Fruit fly (Drosophila melanogaster): ENCODE results near the gene Clp.

Gene Clp

DNA sequence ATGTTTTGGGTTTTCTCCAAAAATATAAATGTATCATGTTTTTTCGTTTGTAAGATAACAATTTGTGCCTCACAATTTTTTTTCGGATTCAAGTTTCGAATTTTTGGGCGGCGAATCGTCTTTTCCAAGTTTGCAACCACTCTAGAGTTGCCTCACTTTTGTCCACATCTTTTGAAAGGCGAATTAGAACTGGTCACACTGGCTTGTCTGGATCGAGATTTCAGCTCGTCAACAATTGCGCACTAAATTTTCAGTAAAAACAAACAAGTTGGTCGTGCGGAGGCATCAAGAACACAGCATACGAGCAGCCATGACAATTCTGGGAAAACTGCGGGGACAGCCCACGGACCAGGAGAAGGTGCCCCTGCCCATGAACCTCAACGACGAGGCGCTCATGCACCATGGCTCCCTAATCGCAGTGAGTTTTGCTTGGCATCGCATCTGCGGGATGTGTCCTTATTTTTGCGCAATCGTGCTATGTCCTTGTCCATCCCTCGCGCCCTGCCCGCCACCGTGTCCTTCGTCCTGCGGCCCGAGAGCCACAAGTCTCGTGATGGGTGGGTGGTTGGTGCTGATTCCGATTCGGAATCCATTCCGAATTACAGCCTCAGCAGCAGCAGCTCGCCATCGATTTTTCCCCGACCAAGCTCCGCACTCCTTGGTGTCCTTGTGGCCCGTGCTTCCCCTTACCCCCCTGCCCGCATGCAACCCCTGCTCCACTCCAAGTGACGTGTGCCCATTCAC, 1.6 kb downstream of the Clp start, which contains the start of gene CG3662 (continued):
- TF ChIP-seq bigmax (GFP tag; optimal IDR thresholded peaks at IDR 0.05) = peak; percentile 16
- peak; percentile 98 for TF ChIP-seq Dp (GFP tag; optimal IDR thresholded peaks at IDR 0.05)
- TF ChIP-seq Med (GFP tag) = peak; percentile 88
- peak; percentile 22 for TF ChIP-seq B-H2 (GFP tag; optimal IDR thresholded peaks at IDR 0.05)
- TF ChIP-seq grau (tag; optimal IDR thresholded peaks at IDR 0.05) = peak; percentile 19
- peak; percentile 1 for TF ChIP-seq CG10147 (GFP tag; optimal IDR thresholded peaks at IDR 0.05)
- 0 out of 4 replicates have a peak, but pooled peaks have one; percentile 27 for TF ChIP-seq chinmo (GFP tag; IDR thresholded peaks at IDR 0.05; ENCODE audit: partially characterized antibody)
- peak; percentile 49; the same call in 2 of the 4 replicates for TF ChIP-seq Dll (GFP tag; IDR thresholded peaks at IDR 0.05; ENCODE audit: partially characterized antibody)
- TF ChIP-seq CG7987 (GFP tag; optimal IDR thresholded peaks at IDR 0.05) = peak; percentile 15
- TF ChIP-seq Opbp (GFP tag; IDR thresholded peaks at IDR 0.05; ENCODE audit: partially characterized antibody) = peak; percentile 64; the same call in 2 of the 3 replicates
- TF ChIP-seq Sry-δ (GFP tag; optimal IDR thresholded peaks at IDR 0.05) = peak; percentile 49
- TF ChIP-seq CG13894 (tag; optimal IDR thresholded peaks at IDR 0.05) = peak; percentile 40
- no peak for TF ChIP-seq Hmx (GFP tag; optimal IDR thresholded peaks at IDR 0.05)
- 0 out of 3 replicates have a peak, but pooled peaks have one; percentile 29 for TF ChIP-seq so (GFP tag; IDR thresholded peaks at IDR 0.05)
- TF ChIP-seq CG2712 (tag; optimal IDR thresholded peaks at IDR 0.05) = peak; percentile 29
- peak; percentile 60 for TF ChIP-seq her (GFP tag; optimal IDR thresholded peaks at IDR 0.05)
- TF ChIP-seq zf30C (GFP tag; optimal IDR thresholded peaks at IDR 0.05) = peak; percentile 4

DNA sequence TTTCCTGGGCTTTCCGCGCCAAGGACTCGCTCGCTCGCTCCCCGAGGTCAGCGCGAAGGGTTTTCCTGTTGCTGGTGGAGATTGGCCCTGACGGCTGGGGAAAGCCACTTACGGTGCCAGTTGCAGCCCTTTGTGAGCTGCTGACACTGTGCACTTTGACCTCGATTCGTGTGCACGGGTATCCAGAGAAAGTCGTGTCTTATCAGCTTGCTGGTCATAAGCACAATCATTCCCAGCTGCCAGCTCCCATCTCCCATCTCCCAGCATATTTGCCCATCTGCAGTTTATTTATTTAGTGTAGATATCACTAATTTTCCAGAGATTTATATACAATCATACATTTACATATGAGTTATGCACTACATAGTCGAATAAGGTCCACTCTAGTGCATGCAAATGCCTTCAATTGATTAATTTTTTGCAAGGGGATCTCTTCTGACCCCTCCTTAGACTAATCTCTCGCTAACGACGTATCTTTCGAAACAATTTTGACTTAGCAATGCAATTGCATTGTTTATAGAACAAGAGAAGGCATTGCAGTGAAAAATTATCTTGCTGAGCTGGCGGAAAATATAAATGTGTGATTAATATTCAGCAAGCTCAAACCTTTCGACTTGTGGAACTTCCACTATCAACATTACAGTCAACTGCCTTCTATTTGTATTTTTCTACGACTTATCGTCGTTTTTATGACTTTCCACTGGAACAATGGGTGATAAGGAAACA, 2.4 kb downstream of the Clp start:
- TF ChIP-seq CG3995 (GFP tag; optimal IDR thresholded peaks at IDR 0.05) (no peak), Dll (GFP tag; IDR thresholded peaks at IDR 0.05; ENCODE audit: partially characterized antibody) (no peak), trh (GFP tag; optimal IDR thresholded peaks at IDR 0.05) (no peak), Lim3 (GFP tag; IDR thresholded peaks at IDR 0.05) (no peak), CG42726 (GFP tag; IDR thresholded peaks at IDR 0.05; ENCODE audit: partially characterized antibody) (0 out of 2 replicates have a peak, but pooled peaks have one; percentile 48), ind (GFP tag; optimal IDR thresholded peaks at IDR 0.05) (no peak), Hr78 (GFP tag; optimal IDR thresholded peaks at IDR 0.05) (peak in 1 of 2 experiments; percentile 62), Deaf1 (tag; optimal IDR thresholded peaks at IDR 0.05) (no peak), pfk (GFP tag; optimal IDR thresholded peaks at IDR 0.05) (no peak), CTCF (GFP tag; optimal IDR thresholded peaks at IDR 0.05) (no peak), B-H2 (GFP tag; optimal IDR thresholded peaks at IDR 0.05) (no peak)

DNA sequence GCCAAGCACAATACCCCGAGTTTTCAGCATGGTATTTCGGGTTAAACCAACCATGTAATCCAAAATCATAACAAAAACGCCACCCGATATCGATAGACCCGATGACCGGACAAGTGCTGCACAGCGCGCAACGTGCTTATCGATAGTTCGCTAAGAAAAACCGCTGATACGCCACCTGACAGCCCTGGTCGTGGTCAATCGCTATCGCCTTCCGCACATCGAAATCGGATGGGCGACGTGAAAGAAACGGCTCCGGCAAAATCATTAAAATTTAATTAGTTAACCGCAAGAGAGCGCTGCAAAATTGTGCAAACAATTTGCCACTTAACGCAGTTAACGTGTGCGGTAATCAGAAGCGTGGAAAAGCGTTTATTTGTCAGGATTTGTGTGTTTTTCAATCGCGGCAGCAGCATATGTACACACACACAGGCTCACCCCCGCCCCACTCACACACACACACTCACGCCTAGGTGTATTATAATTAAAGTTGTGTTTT, 6.1 kb downstream of the Clp start, which contains the start of the genes CG3862 and dock:
Gene CG3862, minus strand, starts transcription at position 94 of the 496 bp plus-strand sequence.
Gene dock, plus strand, starts transcription at position 202 of the 496 bp plus-strand sequence.
- TF ChIP-seq D19A (tag; optimal IDR thresholded peaks at IDR 0.05) (no peak), Dip3 (GFP tag; optimal IDR thresholded peaks at IDR 0.05) (no peak), gce (GFP tag; IDR thresholded peaks at IDR 0.05) (no peak), Nf-YC (tag; optimal IDR thresholded peaks at IDR 0.05) (peak; percentile 57), Sin3A (optimal IDR thresholded peaks at IDR 0.05) (peak; percentile 77), ara (GFP tag; IDR thresholded peaks at IDR 0.05) (peak; percentile 37; the same call in 1 of the 2 replicates), vnd (GFP tag; IDR thresholded peaks at IDR 0.05; ENCODE audit: partially characterized antibody) (peak; percentile 95), CG10979 (tag; optimal IDR thresholded peaks at IDR 0.05) (peak; percentile 43), unc-4 (GFP tag; IDR thresholded peaks at IDR 0.05; ENCODE audit: partially characterized antibody) (peak; percentile 95), peb (GFP tag; IDR thresholded peaks at IDR 0.05) (no peak), CG11723 (GFP tag; optimal IDR thresholded peaks at IDR 0.05) (no peak), al (GFP tag; IDR thresholded peaks at IDR 0.05) (0 out of 2 replicates have a peak, but pooled peaks have one; percentile 33), Mrtf (GFP tag; IDR thresholded peaks at IDR 0.05) (0 out of 3 replicates have a peak, but pooled peaks have one; percentile 16), ranshi (GFP tag; IDR thresholded peaks at IDR 0.05) (peak; percentile 49; the same call in 1 of the 2 replicates), Pdp1 (GFP tag; optimal IDR thresholded peaks at IDR 0.05) (peak; percentile 52 to 86), CG42726 (GFP tag; IDR thresholded peaks at IDR 0.05; ENCODE audit: partially characterized antibody) (peak; percentile 95), CG1233 (GFP tag; optimal IDR thresholded peaks at IDR 0.05) (peak; percentile 43), Sry-β (GFP tag; optimal IDR thresholded peaks at IDR 0.05) (peak; percentile 85), CG7839 (tag; optimal IDR thresholded peaks at IDR 0.05) (peak; percentile 38), CG8388 (GFP tag; optimal IDR thresholded peaks at IDR 0.05) (no peak)
